Fruit fly (Drosophila melanogaster): ENCODE results near the gene CG7049.

dm6 chr3L:159406-160084, 16.5 kb downstream of the CG7049 start:
- no peak for TF ChIP-seq jim (GFP tag; optimal IDR thresholded peaks at IDR 0.05)
- no peak for TF ChIP-seq usp (GFP tag; optimal IDR thresholded peaks at IDR 0.05)
- TF ChIP-seq fru (GFP tag; optimal IDR thresholded peaks at IDR 0.05) = no peak
- TF ChIP-seq psq (GFP tag; optimal IDR thresholded peaks at IDR 0.05) = no peak
- TF ChIP-seq dmrt93B (GFP tag; optimal IDR thresholded peaks at IDR 0.05) = no peak
